Worm (Caenorhabditis elegans): ENCODE results near the gene F58H1.8.

Gene F58H1.8

DNA sequence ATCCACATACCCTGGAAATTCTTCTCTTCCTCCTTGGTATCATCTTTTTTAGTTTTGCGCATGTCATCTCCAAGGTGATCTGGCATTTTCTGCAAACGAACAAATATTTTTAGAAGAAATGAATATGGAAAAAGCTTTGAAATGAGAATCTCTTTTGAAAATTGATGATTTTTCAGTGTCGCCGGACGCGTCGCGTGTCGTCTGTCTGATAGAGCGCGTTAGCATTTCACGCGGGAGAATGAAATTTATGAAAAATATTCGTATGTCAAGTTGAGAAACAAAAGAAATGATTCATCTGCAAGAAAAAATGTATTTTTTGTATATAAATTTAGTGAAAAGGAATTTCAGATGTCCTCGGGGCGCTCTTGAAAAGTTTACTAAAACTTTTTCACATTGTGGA is 47.4 kb downstream of the F58H1.8 start, which contains the start of gene rpt-1:
rpt-1 (minus strand) TSS at position 89 of the 400 bp plus-strand sequence.
- TF ChIP-seq lin-35 (GFP tag; optimal IDR thresholded peaks at IDR 0.05) (peak; percentile 91 to 97), unc-30 (tag; optimal IDR thresholded peaks at IDR 0.05) (no peak), isw-1 (GFP tag; IDR thresholded peaks at IDR 0.05) (peak; percentile 52), unc-86 (tag; optimal IDR thresholded peaks at IDR 0.05) (peak; percentile 24), ceh-82 (tag; optimal IDR thresholded peaks at IDR 0.05) (peak; percentile 41 to 76 (median 71)), nhr-85 (tag) (peak; percentile 59), mdl-1 (tag; optimal IDR thresholded peaks at IDR 0.05) (peak in 1 of 2 experiments; percentile 68), hlh-17 (GFP tag; optimal IDR thresholded peaks at IDR 0.05; ENCODE audit: borderline replicate concordance) (no peak), skn-1 (tag; optimal IDR thresholded peaks at IDR 0.05) (peak; percentile 99), nhr-20 (tag; optimal IDR thresholded peaks at IDR 0.05) (peak; percentile 69), egl-27 (tag; optimal IDR thresholded peaks at IDR 0.05) (no peak), blmp-1 (tag; optimal IDR thresholded peaks at IDR 0.05) (peak; percentile 84), C16A3.4 (tag; optimal IDR thresholded peaks at IDR 0.05) (peak; percentile 73), lin-14 (GFP tag; optimal IDR thresholded peaks at IDR 0.05) (peak; percentile 65), nhr-19 (GFP tag; conservative IDR thresholded peaks at IDR 0.05) (peak; percentile 49), efl-1 (optimal IDR thresholded peaks at IDR 0.05) (peak; percentile 92 to 98), efl-1 (GFP tag; optimal IDR thresholded peaks at IDR 0.05 in 1 of 2) (peak; percentile 91 to 99), rnt-1 (tag; optimal IDR thresholded peaks at IDR 0.05) (peak; percentile 56), lin-15B (tag; optimal IDR thresholded peaks at IDR 0.05) (peak; percentile 83), nhr-77 (tag; optimal IDR thresholded peaks at IDR 0.05) (peak; percentile 34), elt-3 (tag; optimal IDR thresholded peaks at IDR 0.05) (peak in 1 of 6 experiments; percentile 60), mab-9 (GFP tag; IDR thresholded peaks at IDR 0.05) (no peak), xbp-1 (tag; optimal IDR thresholded peaks at IDR 0.05) (peak; percentile 55), mep-1 (tag; optimal IDR thresholded peaks at IDR 0.05) (peak; percentile 74), snu-23 (GFP tag; optimal IDR thresholded peaks at IDR 0.05) (peak; percentile 68), jun-1 (tag; optimal IDR thresholded peaks at IDR 0.05) (peak; percentile 1), zag-1 (tag; optimal IDR thresholded peaks at IDR 0.05) (no peak), unc-130 (tag; optimal IDR thresholded peaks at IDR 0.05) (peak; percentile 79), aly-2 (tag; optimal IDR thresholded peaks at IDR 0.05) (peak; percentile 21), fkh-8 (tag; optimal IDR thresholded peaks at IDR 0.05) (peak; percentile 44), ceh-8 (GFP tag; optimal IDR thresholded peaks at IDR 0.05) (no peak), snpc-4 (tag; optimal IDR thresholded peaks at IDR 0.05) (peak; percentile 94), ets-5 (GFP tag; IDR thresholded peaks at IDR 0.05) (no peak), fos-1 (tag; optimal IDR thresholded peaks at IDR 0.05) (peak; percentile 47), lin-13 (GFP tag; optimal IDR thresholded peaks at IDR 0.05) (peak; percentile 42), nhr-47 (tag; optimal IDR thresholded peaks at IDR 0.05) (peak; percentile 65), tbx-2 (tag; optimal IDR thresholded peaks at IDR 0.05) (peak; percentile 60), nhr-90 (tag; optimal IDR thresholded peaks at IDR 0.05; ENCODE audit: poor library complexity) (peak; percentile 6), F16B12.6 (tag; optimal IDR thresholded peaks at IDR 0.05) (peak; percentile 55), dsc-1 (tag; optimal IDR thresholded peaks at IDR 0.05) (peak; percentile 32), fkh-10 (GFP tag; optimal IDR thresholded peaks at IDR 0.05) (no peak), dpl-1 (GFP tag; optimal IDR thresholded peaks at IDR 0.05) (peak; percentile 85 to 95 (median 91)), zip-4 (GFP tag; optimal IDR thresholded peaks at IDR 0.05) (no peak), nhr-71 (tag; optimal IDR thresholded peaks at IDR 0.05) (peak; percentile 69), lsy-2 (tag; optimal IDR thresholded peaks at IDR 0.05) (peak; percentile 66 to 88), swsn-7 (tag; optimal IDR thresholded peaks at IDR 0.05) (peak; percentile 51)
